Fruit fly (Drosophila melanogaster) whole organism, embryonic: ENCODE data around the gene His3.3B.

Experiments used
- B-H2 ChIP-seq: fragments of 200-800 bp; sonication (Bioruptor generic); optimal IDR thresholded peaks from 2 replicates; lab custom pipeline; 2018; ENCODE audit warnings: missing biosample characterization, mild to moderate bottlenecking, missing genetic modification characterization
- BEAF-32 ChIP-seq: fragments of 200-800 bp; sonication (Bioruptor generic); optimal IDR thresholded peaks from 3 replicates; lab custom pipeline; 2017; ENCODE audit warnings: missing biosample characterization, missing genetic modification characterization, mild to moderate bottlenecking, moderate library complexity, missing genetic modification reagents
- CG10366 ChIP-seq: fragments of 200-800 bp; sonication (Bioruptor generic); IDR thresholded peaks from 2 replicates; pipeline ENCODE4 v1.3.6; 2022; ENCODE audit warnings: missing biosample characterization, missing genetic modification characterization
- CG11456 ChIP-seq: fragments of 200-800 bp; sonication (Bioruptor generic); IDR thresholded peaks from 3 replicates; pipeline ENCODE4 v1.3.6; 2022; ENCODE audit warnings: missing biosample characterization, missing genetic modification characterization
- CG17186 ChIP-seq: fragments of 200-800 bp; sonication (Bioruptor generic); optimal IDR thresholded peaks from 3 replicates; lab custom pipeline; 2017; ENCODE audit warnings: missing biosample characterization, missing genetic modification reagents, missing genetic modification characterization
- CG17829 ChIP-seq: fragments of 200-800 bp; optimal IDR thresholded peaks from 2 replicates; lab custom pipeline; 2019; ENCODE audit warnings: missing biosample characterization, mild to moderate bottlenecking, missing genetic modification characterization, moderate library complexity
- CG1832 ChIP-seq: fragments of 200-800 bp; sonication (Bioruptor generic); optimal IDR thresholded peaks from 2 replicates; lab custom pipeline; 2017; ENCODE audit warnings: missing biosample characterization, mild to moderate bottlenecking, missing genetic modification characterization, inconsistent platforms
- CG2875 ChIP-seq: fragments of 200-800 bp; sonication (Bioruptor generic); optimal IDR thresholded peaks from 2 replicates; lab custom pipeline; 2017; ENCODE audit warnings: missing biosample characterization, mild to moderate bottlenecking, missing genetic modification characterization, missing genetic modification reagents
- CG2889 ChIP-seq: fragments of 200-800 bp; sonication (Bioruptor generic); IDR thresholded peaks from 3 replicates; pipeline ENCODE4 v1.3.6; 2022; ENCODE audit warnings: missing biosample characterization, missing genetic modification characterization
- CG30403 ChIP-seq: fragments of 200-800 bp; sonication (Bioruptor generic); optimal IDR thresholded peaks from 3 replicates; lab custom pipeline; 2016; ENCODE audit warnings: missing biosample characterization, missing genetic modification characterization
- CG30431 ChIP-seq: fragments of 200-800 bp; sonication (Bioruptor generic); optimal IDR thresholded peaks from 2 replicates; lab custom pipeline; 2017; ENCODE audit warnings: missing biosample characterization, missing genetic modification characterization
- CG33557 ChIP-seq: fragments of 200-800 bp; sonication (Bioruptor generic); optimal IDR thresholded peaks from 2 replicates; lab custom pipeline; 2019; ENCODE audit warnings: missing biosample characterization, mild to moderate bottlenecking, missing genetic modification characterization, moderate library complexity
- CG3726 ChIP-seq: fragments of 200-800 bp; sonication (Bioruptor generic); IDR thresholded peaks from 3 replicates; pipeline ENCODE4, ENCODE4 v1.3.6; 2022; ENCODE audit warnings: missing biosample characterization, missing genetic modification characterization
- CG4820 ChIP-seq: fragments of 200-800 bp; sonication (Bioruptor generic); optimal IDR thresholded peaks from 3 replicates; lab custom pipeline; 2016; ENCODE audit warnings: missing biosample characterization, missing genetic modification characterization
- CG4854 ChIP-seq: fragments of 200-800 bp; sonication (Bioruptor generic); optimal IDR thresholded peaks from 2 replicates; lab custom pipeline; 2016; ENCODE audit warnings: missing biosample characterization, missing genetic modification characterization, inconsistent platforms
- CG5953 ChIP-seq: fragments of 200-800 bp; sonication (Bioruptor generic); IDR thresholded peaks from 2 replicates; pipeline ENCODE4 v1.3.6; 2022; ENCODE audit warnings: missing biosample characterization, missing genetic modification characterization
- CG6254 ChIP-seq: fragments of 200-800 bp; sonication (Bioruptor generic); optimal IDR thresholded peaks from 3 replicates; lab custom pipeline; 2017; ENCODE audit warnings: mild to moderate bottlenecking, missing biosample characterization, missing genetic modification reagents, missing genetic modification characterization
- CG8478 ChIP-seq: fragments of >200 bp; optimal IDR thresholded peaks from 2 replicates; lab custom pipeline; 2018
- CG8765 ChIP-seq: fragments of 200-800 bp; sonication (Bioruptor generic); IDR thresholded peaks from 2 replicates; pipeline ENCODE4 v1.3.6; 2022; ENCODE audit warnings: missing biosample characterization, missing genetic modification characterization
- CG9609 ChIP-seq: fragments of 200-800 bp; sonication (Bioruptor generic); optimal IDR thresholded peaks from 3 replicates; lab custom pipeline; 2016; ENCODE audit warnings: missing biosample characterization, missing genetic modification characterization
- CG9876 ChIP-seq: fragments of 200-800 bp; sonication (Bioruptor generic); optimal IDR thresholded peaks from 2 replicates; lab custom pipeline; 2016; ENCODE audit warnings: missing biosample characterization, missing genetic modification characterization
- Chrac-16 ChIP-seq: fragments of 200-800 bp; sonication (Bioruptor generic); optimal IDR thresholded peaks from 3 replicates; lab custom pipeline; 2016; ENCODE audit warnings: missing biosample characterization, missing genetic modification characterization
- CrebB ChIP-seq: fragments of 200-800 bp; sonication (Bioruptor generic); optimal IDR thresholded peaks from 3 replicates; lab custom pipeline; 2018; ENCODE audit warnings: missing biosample characterization, mild to moderate bottlenecking, missing genetic modification characterization
- Dbx ChIP-seq: fragments of 200-800 bp; sonication (Bioruptor generic); IDR thresholded peaks from 3 replicates; pipeline ENCODE4 v1.3.6; 2022; ENCODE audit warnings: missing biosample characterization, missing genetic modification characterization
- Dref ChIP-seq: fragments of 200-800 bp; sonication (Bioruptor generic); IDR thresholded peaks from 2 replicates; pipeline ENCODE4 v1.3.6; 2022; ENCODE audit warnings: missing biosample characterization, missing genetic modification characterization
- Ets65A ChIP-seq: fragments of 200-800 bp; sonication (Bioruptor generic); peaks from one replicate; lab custom pipeline; 2016; ENCODE audit warnings: missing biosample characterization, missing genetic modification characterization
- HHEX ChIP-seq: fragments of 200-800 bp; sonication (Bioruptor generic); optimal IDR thresholded peaks from 3 replicates; lab custom pipeline; 2017; ENCODE audit warnings: missing biosample characterization, mild to moderate bottlenecking, missing genetic modification characterization, missing genetic modification reagents
- Jarid2 ChIP-seq: fragments of 200-800 bp; sonication (Bioruptor generic); optimal IDR thresholded peaks from 3 replicates; lab custom pipeline; 2017; ENCODE audit warnings: mild to moderate bottlenecking, missing biosample characterization, missing genetic modification reagents, missing genetic modification characterization
- Mrtf ChIP-seq: fragments of 200-800 bp; sonication (Bioruptor generic); IDR thresholded peaks from 3 replicates; pipeline ENCODE4 v1.3.6; 2022; ENCODE audit warnings: missing biosample characterization, missing genetic modification characterization
- Nf-YB ChIP-seq: fragments of 200-800 bp; sonication (Bioruptor generic); optimal IDR thresholded peaks from 3 replicates; lab custom pipeline; 2019; ENCODE audit warnings: missing biosample characterization, mild to moderate bottlenecking, missing genetic modification characterization, moderate library complexity
- Pdp1 ChIP-seq, 2 experiments: fragments of 200-800 bp; sonication (Bioruptor generic); optimal IDR thresholded peaks; 3 replicates each; lab custom pipeline; 2016; ENCODE audit warnings: missing biosample characterization in 2 of 2, missing genetic modification characterization in 2 of 2, mild to moderate bottlenecking in 1 of 2, moderate library complexity in 1 of 2
- Ssrp ChIP-seq: fragments of 200-800 bp; sonication (Bioruptor generic); optimal IDR thresholded peaks from 2 replicates; lab custom pipeline; 2018; ENCODE audit warnings: missing biosample characterization, mild to moderate bottlenecking, missing genetic modification characterization, moderate library complexity
- Vsx1 ChIP-seq: fragments of 200-800 bp; sonication (Bioruptor generic); optimal IDR thresholded peaks from 2 replicates; lab custom pipeline; 2017; ENCODE audit warnings: missing biosample characterization, mild to moderate bottlenecking, missing genetic modification characterization, missing genetic modification reagents
- amos ChIP-seq: fragments of 200-800 bp; sonication (Bioruptor generic); IDR thresholded peaks from 2 replicates; pipeline ENCODE4 v1.3.6; 2022; ENCODE audit warnings: missing biosample characterization, missing genetic modification characterization; ENCODE audit not compliant: partially characterized antibody
- aop ChIP-seq: fragments of 200-800 bp; sonication (Bioruptor generic); IDR thresholded peaks from 2 replicates; pipeline ENCODE4 v1.3.6; 2022; ENCODE audit warnings: missing biosample characterization, missing genetic modification characterization
- dm ChIP-seq: fragments of 200-800 bp; sonication (Bioruptor generic); optimal IDR thresholded peaks from 3 replicates; lab custom pipeline; 2016; ENCODE audit warnings: missing biosample characterization, missing genetic modification characterization
- esg ChIP-seq: fragments of 200-800 bp; sonication (Bioruptor generic); conservative IDR thresholded peaks from 2 replicates; pipeline ENCODE4 v1.3.6; 2022; ENCODE audit warnings: missing biosample characterization, missing genetic modification characterization
- fd96Cb ChIP-seq: fragments of 200-800 bp; sonication (Bioruptor generic); optimal IDR thresholded peaks from 2 replicates; lab custom pipeline; 2018; ENCODE audit warnings: missing biosample characterization, mild to moderate bottlenecking, missing genetic modification characterization, moderate library complexity
- fru ChIP-seq: fragments of >200 bp; optimal IDR thresholded peaks from 2 replicates; lab custom pipeline; 2017
- gro ChIP-seq: fragments of 200-800 bp; sonication (Bioruptor generic); optimal IDR thresholded peaks from 2 replicates; lab custom pipeline; 2016; ENCODE audit warnings: missing biosample characterization, missing genetic modification characterization
- ham ChIP-seq: fragments of 200-800 bp; sonication (Bioruptor generic); IDR thresholded peaks from 2 replicates; pipeline ENCODE4 v1.3.6; 2022; ENCODE audit warnings: missing biosample characterization, missing genetic modification characterization
- ind ChIP-seq: fragments of 200-800 bp; sonication (Bioruptor generic); optimal IDR thresholded peaks from 3 replicates; lab custom pipeline; 2016; ENCODE audit warnings: missing biosample characterization, missing genetic modification characterization
- kah ChIP-seq: fragments of 200-800 bp; sonication (Bioruptor generic); optimal IDR thresholded peaks from 2 replicates; lab custom pipeline; 2018; ENCODE audit warnings: missing biosample characterization, mild to moderate bottlenecking, missing genetic modification characterization
- lmd ChIP-seq: fragments of 200-800 bp; sonication (Bioruptor generic); IDR thresholded peaks from 2 replicates; pipeline ENCODE4 v1.3.6; 2022; ENCODE audit warnings: missing biosample characterization, missing genetic modification characterization
- nom ChIP-seq: fragments of 200-800 bp; sonication (Bioruptor generic); optimal IDR thresholded peaks from 2 replicates; lab custom pipeline; 2017; ENCODE audit warnings: missing biosample characterization, missing genetic modification characterization, mild to moderate bottlenecking, moderate library complexity, missing genetic modification reagents
- peb ChIP-seq: fragments of 200-800 bp; sonication (Bioruptor generic); IDR thresholded peaks from 2 replicates; pipeline ENCODE4 v1.3.6; 2022; ENCODE audit warnings: missing biosample characterization, missing genetic modification characterization
- pnt ChIP-seq: fragments of 200-800 bp; sonication (Bioruptor generic); optimal IDR thresholded peaks from 3 replicates; lab custom pipeline; 2016; ENCODE audit warnings: missing biosample characterization, missing genetic modification characterization
- repo ChIP-seq: fragments of 200-800 bp; sonication (Bioruptor generic); optimal IDR thresholded peaks from 2 replicates; lab custom pipeline; 2016; ENCODE audit warnings: missing biosample characterization, missing genetic modification characterization
- sc ChIP-seq, 3 experiments: fragments of >200 bp in 2 of 3; fragments of 200-800 bp in 1 of 3; sonication (Bioruptor generic) in 1 of 3; optimal IDR thresholded peaks; 2 replicates in 2 of 3; 3 replicates in 1 of 3; lab custom pipeline; 2017; ENCODE audit warnings: mild to moderate bottlenecking in 1 of 3, missing biosample characterization in 1 of 3, missing genetic modification characterization in 1 of 3, missing genetic modification reagents in 1 of 3
- tio ChIP-seq: fragments of 200-800 bp; sonication (Bioruptor generic); optimal IDR thresholded peaks from 2 replicates; lab custom pipeline; 2017; ENCODE audit warnings: missing biosample characterization, missing genetic modification characterization, inconsistent platforms
- tx ChIP-seq: fragments of 200-800 bp; sonication (Bioruptor generic); optimal IDR thresholded peaks from 2 replicates; lab custom pipeline; 2016; ENCODE audit warnings: missing biosample characterization, missing genetic modification characterization

His3.3B gene

dm6 chrX:9196362-9196761 lies 39.9 kb upstream of the His3.3B start, which contains the start of gene CG12118 (continued):
- no peak for TF ChIP-seq pnt (GFP tag; lab: Kevin White, UChicago)
- TF ChIP-seq ind (GFP tag; lab: Kevin White, UChicago) = peak; percentile 80
- TF ChIP-seq CrebB = no peak
- TF ChIP-seq CG30431 = peak; percentile 8
- TF ChIP-seq Pdp1 (GFP tag; optimal IDR thresholded peaks at IDR 0.05; lab: Kevin White, UChicago) = peak; percentile 35 to 52
- TF ChIP-seq CG9609 (GFP tag; lab: Kevin White, UChicago) = peak; percentile 7
- peak; percentile 74 for TF ChIP-seq CG17829 (tag; lab: Kevin White, UChicago)
- TF ChIP-seq Ssrp (tag; lab: Kevin White, UChicago) = peak; percentile 74
- TF ChIP-seq CG8478 (lab: Kevin White, UChicago) = no peak
- TF ChIP-seq repo (GFP tag; lab: Kevin White, UChicago) = no peak
- TF ChIP-seq Chrac-16 = peak; percentile 86
- TF ChIP-seq CG8765 = 0 out of 2 replicates have a peak, but pooled peaks have one; percentile 10
- no peak for TF ChIP-seq CG1832 (GFP tag; lab: Kevin White, UChicago)
- peak; percentile 38 for TF ChIP-seq CG17186 (GFP tag; lab: Kevin White, UChicago)
- no peak for TF ChIP-seq dm (GFP tag; lab: Kevin White, UChicago)
- TF ChIP-seq CG4854 = peak; percentile 55
- TF ChIP-seq CG5953 (GFP tag; lab: Robert Waterston, UW) = 0 out of 2 replicates have a peak, but pooled peaks have one; percentile 10
- peak; percentile 53 for TF ChIP-seq Nf-YB
- peak; percentile 63 for TF ChIP-seq Dref (GFP tag; lab: Robert Waterston, UW)
- TF ChIP-seq gro (GFP tag; lab: Kevin White, UChicago) = peak; percentile 15
- TF ChIP-seq kah (GFP tag; lab: Kevin White, UChicago) = no peak
- TF ChIP-seq HHEX (GFP tag; lab: Kevin White, UChicago) = peak; percentile 19
- peak; percentile 70 for TF ChIP-seq esg
- peak; percentile 90 for TF ChIP-seq amos (GFP tag; lab: Robert Waterston, UW)
- peak; percentile 12 for TF ChIP-seq tx (GFP tag; lab: Kevin White, UChicago)
- no peak for TF ChIP-seq aop (GFP tag; lab: Robert Waterston, UW)
- TF ChIP-seq CG3726 = peak; percentile 5; the same call in 1 of the 3 replicates
- peak; percentile 76 for TF ChIP-seq tio (GFP tag; lab: Kevin White, UChicago)
- peak; percentile 41 for TF ChIP-seq CG6254 (GFP tag; lab: Kevin White, UChicago)
- TF ChIP-seq CG11456 (GFP tag; lab: Robert Waterston, UW) = peak; percentile 81
- peak; percentile 84 for TF ChIP-seq CG2889 (GFP tag; lab: Robert Waterston, UW)
- TF ChIP-seq nom (GFP tag; lab: Kevin White, UChicago) = no peak
- TF ChIP-seq CG9876 (GFP tag; lab: Kevin White, UChicago) = no peak
- peak; percentile 67 for TF ChIP-seq fd96Cb (tag; lab: Kevin White, UChicago)
- TF ChIP-seq sc (optimal IDR thresholded peaks at IDR 0.05; lab: Kevin White, UChicago) = no peak
- TF ChIP-seq sc (GFP tag; optimal IDR thresholded peaks at IDR 0.05; lab: Kevin White, UChicago) = peak; percentile 46
- TF ChIP-seq Mrtf (GFP tag; lab: Robert Waterston, UW) = no peak
- peak; percentile 68 for TF ChIP-seq lmd (GFP tag; lab: Robert Waterston, UW)
- TF ChIP-seq Ets65A = peak; percentile 18
- peak; percentile 38; the same call in 1 of the 2 replicates for TF ChIP-seq peb (GFP tag; lab: Robert Waterston, UW)
- no peak for TF ChIP-seq Vsx1 (GFP tag; lab: Kevin White, UChicago)
- TF ChIP-seq CG30403 (GFP tag; lab: Kevin White, UChicago) = peak; percentile 92
- peak; percentile 44 for TF ChIP-seq CG2875
- peak; percentile 82 for TF ChIP-seq Dbx (GFP tag; lab: Robert Waterston, UW)
- peak; percentile 65 for TF ChIP-seq CG4820
- TF ChIP-seq CG10366 = peak; percentile 88
- TF ChIP-seq ham = peak; percentile 33; the same call in 1 of the 2 replicates
- peak; percentile 81 for TF ChIP-seq B-H2
- peak; percentile 89 for TF ChIP-seq BEAF-32 (GFP tag; lab: Kevin White, UChicago)
- TF ChIP-seq CG33557 (GFP tag; lab: Kevin White, UChicago) = peak; percentile 64
- no peak for TF ChIP-seq fru (lab: Kevin White, UChicago)
- TF ChIP-seq Jarid2 (GFP tag; lab: Kevin White, UChicago) = no peak
